Worm (Caenorhabditis elegans) whole organism, L3 larva: Measurements from ENCODE around the gene Y102A5C.27.
A peak's percentile ranks its signal among the peaks of the same experiment; 100 is the strongest.

Experiments
- R02D3.7 ChIP-seq: fragments of 150-350 bp; optimal IDR thresholded peaks from 2 replicates; lab custom pipeline; 2014; ENCODE audit warnings: missing biosample characterization, missing genetic modification characterization
- ZK546.5 ChIP-seq: sonication (generic microtip); optimal IDR thresholded peaks from 2 replicates; lab custom pipeline; 2017; ENCODE audit warnings: missing biosample characterization, missing genetic modification characterization
- ama-1 ChIP-seq: fragments of 150-350 bp; optimal IDR thresholded peaks from 2 replicates; lab custom pipeline; 2018
- ceh-16 ChIP-seq: sonication (generic microtip); optimal IDR thresholded peaks from 2 replicates; lab custom pipeline; 2017; ENCODE audit warnings: missing biosample characterization, missing genetic modification characterization
- ceh-28 ChIP-seq: fragments of 150-350 bp; optimal IDR thresholded peaks from 2 replicates; lab custom pipeline; 2014; ENCODE audit warnings: missing biosample characterization, missing genetic modification reagents, missing genetic modification characterization
- ceh-82 ChIP-seq: fragments of 150-350 bp; optimal IDR thresholded peaks from 2 replicates; lab custom pipeline; 2014; ENCODE audit warnings: missing biosample characterization, missing genetic modification characterization
- ceh-9 ChIP-seq: sonication (generic microtip); optimal IDR thresholded peaks from 2 replicates; lab custom pipeline; 2018; ENCODE audit warnings: missing biosample characterization, missing genetic modification characterization
- daf-12 ChIP-seq: fragments of 150-350 bp; optimal IDR thresholded peaks from 2 replicates; lab custom pipeline; 2014; ENCODE audit warnings: missing biosample characterization, missing genetic modification reagents, missing genetic modification characterization
- egl-5 ChIP-seq: fragments of 150-350 bp; optimal IDR thresholded peaks from 2 replicates; lab custom pipeline; 2017; ENCODE audit warnings: missing biosample characterization, missing genetic modification reagents, missing genetic modification characterization, inconsistent platforms
- elt-2 ChIP-seq: sonication (generic microtip); optimal IDR thresholded peaks from 2 replicates; lab custom pipeline; 2016; ENCODE audit warnings: missing genetic modification reagents, mild to moderate bottlenecking, missing genetic modification characterization, missing compliant biosample characterization
- elt-3 ChIP-seq, 3 experiments: fragments of 150-350 bp in 1 of 3; sonication (generic microtip) in 2 of 3; optimal IDR thresholded peaks; 2 replicates in 2 of 3; 4 replicates in 1 of 3; lab custom pipeline; 2014 to 2017; ENCODE audit warnings: missing biosample characterization in 3 of 3, missing genetic modification characterization in 3 of 3
- eor-1 ChIP-seq, 2 experiments: fragments of 150-350 bp; optimal IDR thresholded peaks; 2 replicates each; lab custom pipeline; 2014 to 2018; ENCODE audit warnings: missing biosample characterization in 2 of 2, missing genetic modification characterization in 2 of 2
- fkh-10 ChIP-seq: sonication (generic microtip); optimal IDR thresholded peaks from 2 replicates; lab custom pipeline; 2017; ENCODE audit warnings: missing biosample characterization, missing genetic modification reagents, missing genetic modification characterization
- fkh-2 ChIP-seq: fragments of 150-350 bp; optimal IDR thresholded peaks from 2 replicates; lab custom pipeline; 2014; ENCODE audit warnings: missing biosample characterization, missing genetic modification reagents, missing genetic modification characterization
- fos-1 ChIP-seq: fragments of 150-350 bp; optimal IDR thresholded peaks from 2 replicates; lab custom pipeline; 2014; ENCODE audit warnings: missing biosample characterization, missing genetic modification characterization
- hmg-11 ChIP-seq: sonication (generic microtip); optimal IDR thresholded peaks from 2 replicates; lab custom pipeline; 2016; ENCODE audit warnings: missing genetic modification characterization, missing compliant biosample characterization
- jun-1 ChIP-seq: fragments of 150-350 bp; optimal IDR thresholded peaks from 2 replicates; lab custom pipeline; 2014; ENCODE audit warnings: missing biosample characterization, missing genetic modification reagents, missing genetic modification characterization
- lin-39 ChIP-seq: fragments of 150-350 bp; optimal IDR thresholded peaks from 2 replicates; lab custom pipeline; 2018; ENCODE audit warnings: missing biosample characterization, missing genetic modification reagents, missing genetic modification characterization
- lsy-12 ChIP-seq: sonication (generic microtip); optimal IDR thresholded peaks from 2 replicates; lab custom pipeline; 2016; ENCODE audit warnings: mild to moderate bottlenecking, missing genetic modification characterization, missing compliant biosample characterization
- mdl-1 ChIP-seq: fragments of 150-350 bp; optimal IDR thresholded peaks from 2 replicates; lab custom pipeline; 2014; ENCODE audit warnings: missing biosample characterization, missing genetic modification characterization
- mml-1 ChIP-seq: fragments of 150-350 bp; sonication (generic microtip); optimal IDR thresholded peaks from 3 replicates; lab custom pipeline; 2014; ENCODE audit warnings: missing biosample characterization, missing genetic modification characterization
- nfya-1 ChIP-seq: sonication (generic microtip); optimal IDR thresholded peaks from 2 replicates; lab custom pipeline; 2017; ENCODE audit warnings: missing genetic modification characterization, mild to moderate bottlenecking, missing compliant biosample characterization, antibody characterized with exemption, moderate library complexity; ENCODE audit not compliant: insufficient read depth
- nhr-11 ChIP-seq: fragments of 150-350 bp; optimal IDR thresholded peaks from 2 replicates; lab custom pipeline; 2014; ENCODE audit warnings: missing biosample characterization, missing genetic modification characterization
- nhr-12 ChIP-seq: fragments of 150-350 bp; optimal IDR thresholded peaks from 2 replicates; lab custom pipeline; 2014; ENCODE audit warnings: missing biosample characterization, missing genetic modification characterization
- nhr-23 ChIP-seq: fragments of 150-350 bp; optimal IDR thresholded peaks from 2 replicates; lab custom pipeline; 2014; ENCODE audit warnings: missing biosample characterization, missing genetic modification reagents, missing genetic modification characterization
- nhr-28 ChIP-seq: fragments of 150-350 bp; optimal IDR thresholded peaks from 2 replicates; lab custom pipeline; 2014; ENCODE audit warnings: missing biosample characterization, missing genetic modification characterization
- nhr-43 ChIP-seq: sonication (generic microtip); optimal IDR thresholded peaks from 2 replicates; lab custom pipeline; 2016; ENCODE audit warnings: mild to moderate bottlenecking, missing genetic modification characterization, missing compliant biosample characterization; ENCODE audit not compliant: poor library complexity, severe bottlenecking
- nhr-76 ChIP-seq: fragments of 150-350 bp; sonication (generic microtip); optimal IDR thresholded peaks from 5 replicates; lab custom pipeline; 2014; ENCODE audit warnings: missing biosample characterization, missing genetic modification characterization
- pha-4 ChIP-seq: fragments of 150-350 bp; optimal IDR thresholded peaks from 2 replicates; lab custom pipeline; 2014; ENCODE audit warnings: missing biosample characterization, missing genetic modification reagents, missing genetic modification characterization
- pqm-1 ChIP-seq: fragments of 150-350 bp; optimal IDR thresholded peaks from 2 replicates; lab custom pipeline; 2017; ENCODE audit warnings: missing biosample characterization, missing genetic modification characterization, inconsistent platforms
- skn-1 ChIP-seq: fragments of 150-350 bp; optimal IDR thresholded peaks from 2 replicates; lab custom pipeline; 2014; ENCODE audit warnings: missing biosample characterization, missing genetic modification characterization
- tbx-2 ChIP-seq: sonication (generic microtip); optimal IDR thresholded peaks from 2 replicates; lab custom pipeline; 2016; ENCODE audit warnings: mild to moderate bottlenecking, missing genetic modification characterization, missing compliant biosample characterization
- unc-62 ChIP-seq: fragments of 150-350 bp; sonication (generic microtip); optimal IDR thresholded peaks from 4 replicates; lab custom pipeline; 2014; ENCODE audit warnings: missing biosample characterization, missing genetic modification reagents, missing genetic modification characterization
- zag-1 ChIP-seq: fragments of 150-350 bp; optimal IDR thresholded peaks from 2 replicates; lab custom pipeline; 2014; ENCODE audit warnings: missing biosample characterization, missing genetic modification characterization
- ztf-11 ChIP-seq: fragments of 150-350 bp; optimal IDR thresholded peaks from 2 replicates; lab custom pipeline; 2014; ENCODE audit warnings: missing biosample characterization, missing genetic modification characterization

The Y102A5C.27 gene

ce11 chrV:16958975-16959374, 29.5 kb downstream of the Y102A5C.27 start:
- TF ChIP-seq nhr-23 (tag; lab: Kevin White, UChicago): no peak
- TF ChIP-seq nfya-1: peak; percentile 93
- peak; percentile 15 for TF ChIP-seq skn-1 (tag; lab: Kevin White, UChicago)
- no peak for TF ChIP-seq fkh-10 (GFP tag; lab: Kevin White, UChicago)
- TF ChIP-seq egl-5: no peak

ce11 chrV:16956229-16956628, 32.3 kb downstream of the Y102A5C.27 start, which contains the start of gene clec-239:
TSS of gene clec-239 (plus strand) at chrV:16956529.
- TF ChIP-seq ama-1 (lab: Kevin White, UChicago) (no peak), zag-1 (tag; lab: Kevin White, UChicago) (no peak), hmg-11 (tag; lab: Kevin White, UChicago) (no peak), daf-12 (tag; lab: Kevin White, UChicago) (no peak), ceh-28 (no peak), tbx-2 (tag; lab: Kevin White, UChicago) (no peak), eor-1 (tag; optimal IDR thresholded peaks at IDR 0.05; lab: Kevin White, UChicago) (no peak), mml-1 (tag; lab: Kevin White, UChicago) (no peak), jun-1 (no peak)
- TF ChIP-seq, all 47 proteins: peak for 0

- TF ChIP-seq mdl-1 (no peak), ceh-28 (no peak), ZK546.5 (tag; lab: Kevin White, UChicago) (no peak), ceh-82 (tag; lab: Kevin White, UChicago) (no peak), pqm-1 (tag; lab: Kevin White, UChicago) (no peak), tbx-2 (tag; lab: Kevin White, UChicago) (no peak), nhr-43 (tag; lab: Kevin White, UChicago) (no peak), nhr-28 (no peak), nhr-12 (tag; lab: Kevin White, UChicago) (no peak), ceh-16 (tag; lab: Kevin White, UChicago) (no peak), zag-1 (tag; lab: Kevin White, UChicago) (no peak), R02D3.7 (tag; lab: Kevin White, UChicago) (no peak), mml-1 (tag; lab: Kevin White, UChicago) (no peak), fkh-10 (GFP tag; lab: Kevin White, UChicago) (no peak), lsy-12 (tag; lab: Kevin White, UChicago) (no peak), nhr-23 (tag; lab: Kevin White, UChicago) (no peak)
Observed at ce11 chrV:16954766-16955165, 33.7 kb downstream of the Y102A5C.27 start, which contains the start of gene srh-206. TSS of gene srh-206 (minus strand) at chrV:16954866.

- TF ChIP-seq nhr-23 (tag; lab: Kevin White, UChicago) (no peak), skn-1 (tag; lab: Kevin White, UChicago) (no peak), ztf-11 (tag; lab: Kevin White, UChicago) (no peak), fkh-2 (tag; lab: Kevin White, UChicago) (no peak), nhr-11 (tag; lab: Kevin White, UChicago) (no peak), fos-1 (tag; lab: Kevin White, UChicago) (no peak), ceh-9 (tag; lab: Kevin White, UChicago) (no peak), ceh-16 (tag; lab: Kevin White, UChicago) (no peak), hmg-11 (tag; lab: Kevin White, UChicago) (no peak), elt-2 (tag; lab: Kevin White, UChicago) (no peak)
- TF ChIP-seq, all 47 proteins: peak for 0
Observed at ce11 chrV:16951504-16951903, 37.0 kb downstream of the Y102A5C.27 start, which contains the start of gene clec-238. TSS of gene clec-238 (plus strand) at chrV:16951804.

- TF ChIP-seq ceh-16 (tag; lab: Kevin White, UChicago) (no peak), lin-39 (tag; lab: Kevin White, UChicago) (no peak), lsy-12 (tag; lab: Kevin White, UChicago) (no peak), pha-4 (tag; lab: Kevin White, UChicago) (no peak), eor-1 (tag; optimal IDR thresholded peaks at IDR 0.05; lab: Kevin White, UChicago) (no peak), unc-62 (GFP tag; lab: Kevin White, UChicago) (no peak), elt-3 (tag; optimal IDR thresholded peaks at IDR 0.05; lab: Kevin White, UChicago) (no peak), nhr-76 (tag; lab: Kevin White, UChicago) (no peak), fkh-10 (GFP tag; lab: Kevin White, UChicago) (no peak)
Observed at ce11 chrV:16950036-16950435, 38.5 kb downstream of the Y102A5C.27 start.
